Worm (Caenorhabditis elegans): ENCODE data around the gene ins-13.

DNA sequence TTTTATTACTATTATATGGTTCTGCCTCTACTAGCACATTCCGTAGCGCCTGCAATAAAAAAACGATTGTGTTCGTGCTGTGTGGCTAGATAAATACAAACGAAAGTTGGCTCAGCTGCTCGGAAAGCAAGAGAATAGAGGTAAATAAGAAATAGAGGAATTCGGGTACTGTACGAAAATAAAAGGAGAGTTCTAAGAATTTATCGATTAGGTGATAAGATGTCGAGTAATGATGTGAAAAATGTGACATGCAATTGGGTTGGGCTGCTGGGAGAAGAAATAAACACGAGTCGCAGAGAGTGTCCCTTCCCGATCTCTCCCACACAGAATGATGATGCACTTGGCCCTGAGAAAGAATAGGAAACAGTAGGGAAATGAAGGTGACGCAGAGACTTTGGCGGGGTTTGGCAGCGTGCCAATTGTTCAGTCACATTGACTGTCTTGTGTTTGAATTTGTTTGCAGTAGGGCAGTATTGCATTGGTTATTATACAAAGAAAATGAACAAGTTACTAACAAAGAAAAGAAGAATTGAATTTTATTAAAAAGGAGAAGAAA is 48.8 kb upstream of the ins-13 start, which contains the start of gene cdc-14:
- TF ChIP-seq ama-1 (optimal IDR thresholded peaks at IDR 0.05) (no peak), lim-6 (tag; optimal IDR thresholded peaks at IDR 0.05) (no peak), pqm-1 (tag; optimal IDR thresholded peaks at IDR 0.05) (no peak), dmd-4 (tag; optimal IDR thresholded peaks at IDR 0.05; ENCODE audit: borderline replicate concordance) (no peak), T23F11.4 (GFP tag; optimal IDR thresholded peaks at IDR 0.05) (no peak), unc-3 (GFP tag; conservative IDR thresholded peaks at IDR 0.05) (no peak), unc-3 (tag; optimal IDR thresholded peaks at IDR 0.05) (no peak), ets-4 (tag; optimal IDR thresholded peaks at IDR 0.05) (no peak), fkh-10 (GFP tag; optimal IDR thresholded peaks at IDR 0.05) (no peak), elt-4 (tag; optimal IDR thresholded peaks at IDR 0.05) (no peak), tbx-2 (tag; optimal IDR thresholded peaks at IDR 0.05) (peak; percentile 76), fkh-6 (tag; optimal IDR thresholded peaks at IDR 0.05) (no peak), pat-9 (tag; optimal IDR thresholded peaks at IDR 0.05) (no peak), K09A11.1 (tag; optimal IDR thresholded peaks at IDR 0.05; ENCODE audit: insufficient read depth) (no peak)
